Worm (Caenorhabditis elegans): ENCODE measurements around the gene grl-3.

The grl-3 gene

DNA sequence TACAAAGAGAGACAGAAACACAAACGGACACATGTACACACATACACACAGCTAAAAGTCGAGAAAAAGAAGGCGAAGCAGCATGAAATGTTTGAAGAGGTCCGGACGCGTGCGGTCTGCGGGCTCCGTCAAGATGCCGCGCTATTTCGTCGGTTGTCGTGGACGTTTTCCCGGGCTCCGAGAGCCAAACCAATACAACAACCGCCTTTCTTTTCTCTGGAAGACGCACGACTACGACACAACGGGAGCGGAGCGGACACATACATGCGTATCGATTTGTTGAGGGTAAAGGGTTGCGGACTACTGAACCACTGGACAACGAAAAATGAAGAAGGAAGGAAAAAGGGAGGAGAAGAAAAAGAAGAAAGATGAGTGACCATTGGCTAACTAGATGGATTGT lies 34.1 kb downstream of the grl-3 start:
- no peak for TF ChIP-seq ceh-24 (tag; optimal IDR thresholded peaks at IDR 0.05)
- TF ChIP-seq dve-1 (tag; optimal IDR thresholded peaks at IDR 0.05), result no peak
- no peak for TF ChIP-seq lim-6 (tag; optimal IDR thresholded peaks at IDR 0.05)
- TF ChIP-seq T23F11.4 (GFP tag; optimal IDR thresholded peaks at IDR 0.05), result no peak
- no peak for TF ChIP-seq rnt-1 (tag; optimal IDR thresholded peaks at IDR 0.05)
- peak; percentile 40 for TF ChIP-seq unc-42 (tag; optimal IDR thresholded peaks at IDR 0.05)
- TF ChIP-seq ceh-18 (tag; optimal IDR thresholded peaks at IDR 0.05), result peak; percentile 6
- no peak for TF ChIP-seq pat-9 (tag; optimal IDR thresholded peaks at IDR 0.05)
- TF ChIP-seq Y22D7AL.16 (tag; optimal IDR thresholded peaks at IDR 0.05), result no peak
- TF ChIP-seq C38D4.7 (GFP tag; optimal IDR thresholded peaks at IDR 0.05), result no peak
- no peak for TF ChIP-seq ceh-2 (tag; optimal IDR thresholded peaks at IDR 0.05)
- peak; percentile 62 for TF ChIP-seq ref-2 (tag; optimal IDR thresholded peaks at IDR 0.05)
- no peak for TF ChIP-seq lin-11 (tag; optimal IDR thresholded peaks at IDR 0.05)
- TF ChIP-seq ceh-14 (tag; optimal IDR thresholded peaks at IDR 0.05), result peak; percentile 44
- peak; percentile 89 for TF ChIP-seq ceh-48 (tag; optimal IDR thresholded peaks at IDR 0.05)
- TF ChIP-seq gmeb-2 (tag; optimal IDR thresholded peaks at IDR 0.05), result no peak
- no peak for TF ChIP-seq ets-4 (tag; optimal IDR thresholded peaks at IDR 0.05)
- TF ChIP-seq ceh-31 (tag; optimal IDR thresholded peaks at IDR 0.05), result peak; percentile 51
- TF ChIP-seq eyg-1 (tag; optimal IDR thresholded peaks at IDR 0.05), result no peak
- TF ChIP-seq fax-1 (tag; optimal IDR thresholded peaks at IDR 0.05), result no peak
- TF ChIP-seq ceh-34 (tag; optimal IDR thresholded peaks at IDR 0.05), result peak; percentile 39
- no peak for TF ChIP-seq pqm-1 (tag; optimal IDR thresholded peaks at IDR 0.05)
- no peak for TF ChIP-seq ceh-6 (GFP tag; optimal IDR thresholded peaks at IDR 0.05)
- TF ChIP-seq sox-4 (tag; optimal IDR thresholded peaks at IDR 0.05), result no peak
- TF ChIP-seq pax-1 (tag; optimal IDR thresholded peaks at IDR 0.05), result no peak
- no peak for TF ChIP-seq sox-2 (GFP tag; IDR thresholded peaks at IDR 0.05)
- TF ChIP-seq nhr-232 (tag; optimal IDR thresholded peaks at IDR 0.05), result no peak
- no peak for TF ChIP-seq pag-3 (tag; optimal IDR thresholded peaks at IDR 0.05; ENCODE audit: borderline replicate concordance)
- TF ChIP-seq K02D7.2 (tag; optimal IDR thresholded peaks at IDR 0.05), result no peak
- no peak for TF ChIP-seq ceh-45 (GFP tag; IDR thresholded peaks at IDR 0.05)
- no peak for TF ChIP-seq unc-3 (GFP tag; conservative IDR thresholded peaks at IDR 0.05)
- TF ChIP-seq unc-3 (tag; optimal IDR thresholded peaks at IDR 0.05), result no peak
- no peak for TF ChIP-seq ama-1 (optimal IDR thresholded peaks at IDR 0.05)
- no peak for TF ChIP-seq hlh-13 (GFP tag; optimal IDR thresholded peaks at IDR 0.05)
- peak; percentile 49 for TF ChIP-seq ceh-19 (GFP tag; optimal IDR thresholded peaks at IDR 0.05)
- TF ChIP-seq tbx-7 (tag; optimal IDR thresholded peaks at IDR 0.05), result no peak
- TF ChIP-seq npax-4 (tag; optimal IDR thresholded peaks at IDR 0.05), result no peak
- peak; percentile 28 for TF ChIP-seq F13H6.1 (tag; optimal IDR thresholded peaks at IDR 0.05)
- peak; percentile 69 for TF ChIP-seq nfya-1 (tag; optimal IDR thresholded peaks at IDR 0.05)
- TF ChIP-seq K09A11.1 (tag; optimal IDR thresholded peaks at IDR 0.05; ENCODE audit: insufficient read depth), result no peak
- no peak for TF ChIP-seq che-1 (tag; optimal IDR thresholded peaks at IDR 0.05)
- TF ChIP-seq sdc-2 (tag; optimal IDR thresholded peaks at IDR 0.05), result peak; percentile 7
- no peak for TF ChIP-seq odd-2 (tag; optimal IDR thresholded peaks at IDR 0.05)
- TF ChIP-seq syd-9 (tag; optimal IDR thresholded peaks at IDR 0.05), result no peak
- TF ChIP-seq elt-4 (tag; optimal IDR thresholded peaks at IDR 0.05), result no peak
- TF ChIP-seq hlh-30 (tag; optimal IDR thresholded peaks at IDR 0.05; ENCODE audit: insufficient read depth), result no peak
- no peak for TF ChIP-seq ahr-1 (tag; optimal IDR thresholded peaks at IDR 0.05)
- peak; percentile 39 for TF ChIP-seq tbx-2 (tag; optimal IDR thresholded peaks at IDR 0.05)
- no peak for TF ChIP-seq madf-2 (tag; optimal IDR thresholded peaks at IDR 0.05)
- peak; percentile 17 for TF ChIP-seq C08G9.2 (tag; optimal IDR thresholded peaks at IDR 0.05)
- TF ChIP-seq hlh-15 (tag; optimal IDR thresholded peaks at IDR 0.05), result no peak
